Fruit fly (Drosophila melanogaster): ENCODE results near the gene CG12121.

The CG12121 gene

dm6 chrX:9232199-9232598, at the start of gene CG12121:
CG12121 (minus strand) TSS chrX:9232378.
- no peak for TF ChIP-seq pad (GFP tag; optimal IDR thresholded peaks at IDR 0.05)
- peak; percentile 31 for TF ChIP-seq CG14711 (tag; optimal IDR thresholded peaks at IDR 0.05)
- TF ChIP-seq tj (GFP tag; optimal IDR thresholded peaks at IDR 0.05), result no peak
- TF ChIP-seq bab1 (GFP tag; optimal IDR thresholded peaks at IDR 0.05), result peak; percentile 65
- TF ChIP-seq ovo (GFP tag; optimal IDR thresholded peaks at IDR 0.05), result no peak
- TF ChIP-seq cnc (optimal IDR thresholded peaks at IDR 0.05), result no peak
- no peak for TF ChIP-seq Crg-1 (GFP tag; optimal IDR thresholded peaks at IDR 0.05)

dm6 chrX:9272830-9273507, 40.8 kb upstream of the CG12121 start, which contains the start of the genes Cfp1 and Aladin:
Cfp1 (minus strand) TSS chrX:9272960.
Aladin (plus strand) TSS chrX:9273413.
- no peak for TF ChIP-seq CG33017 (tag; optimal IDR thresholded peaks at IDR 0.05)

- TF ChIP-seq CG14711 (tag; optimal IDR thresholded peaks at IDR 0.05) (no peak), Clk (GFP tag; optimal IDR thresholded peaks at IDR 0.05) (no peak), cnc (optimal IDR thresholded peaks at IDR 0.05) (no peak), Mnt (GFP tag; optimal IDR thresholded peaks at IDR 0.05) (no peak), CG7045 (GFP tag; optimal IDR thresholded peaks at IDR 0.05) (no peak), toe (GFP tag; optimal IDR thresholded peaks at IDR 0.05) (no peak), CG5204 (GFP tag; optimal IDR thresholded peaks at IDR 0.05) (no peak), CG1620 (GFP tag; optimal IDR thresholded peaks at IDR 0.05) (no peak), Crg-1 (GFP tag; optimal IDR thresholded peaks at IDR 0.05) (no peak), ovo (GFP tag; optimal IDR thresholded peaks at IDR 0.05) (no peak), pad (GFP tag; optimal IDR thresholded peaks at IDR 0.05) (no peak), Hr96 (GFP tag; optimal IDR thresholded peaks at IDR 0.05) (no peak), tj (GFP tag; optimal IDR thresholded peaks at IDR 0.05) (no peak), cic (GFP tag; optimal IDR thresholded peaks at IDR 0.05) (no peak), CG33017 (tag; optimal IDR thresholded peaks at IDR 0.05) (no peak), CG7101 (tag; optimal IDR thresholded peaks at IDR 0.05) (no peak), bab1 (GFP tag; optimal IDR thresholded peaks at IDR 0.05) (no peak)
Measured at dm6 chrX:9269825-9270224, 37.6 kb upstream of the CG12121 start, which contains the start of gene CG17440. CG17440 (minus strand) TSS chrX:9269925.

dm6 chrX:9267598-9267997, 35.4 kb upstream of the CG12121 start, which contains the start of gene Erk7:
Erk7 (minus strand) TSS chrX:9267698.
- TF ChIP-seq CG14711 (tag; optimal IDR thresholded peaks at IDR 0.05) (no peak), bab1 (GFP tag; optimal IDR thresholded peaks at IDR 0.05) (no peak), cnc (optimal IDR thresholded peaks at IDR 0.05) (no peak), Mnt (GFP tag; optimal IDR thresholded peaks at IDR 0.05) (no peak), Crg-1 (GFP tag; optimal IDR thresholded peaks at IDR 0.05) (no peak)

dm6 chrX:9266082-9266481, 33.9 kb upstream of the CG12121 start:
- TF ChIP-seq ovo (GFP tag; optimal IDR thresholded peaks at IDR 0.05) (no peak), kay (GFP tag; ENCODE audit: borderline replicate concordance) (no peak), CG14711 (tag; optimal IDR thresholded peaks at IDR 0.05) (no peak), Clk (GFP tag; optimal IDR thresholded peaks at IDR 0.05) (no peak)

- TF ChIP-seq CG5204 (GFP tag; optimal IDR thresholded peaks at IDR 0.05), result no peak
- no peak for TF ChIP-seq Clk (GFP tag; optimal IDR thresholded peaks at IDR 0.05)
- TF ChIP-seq CG7045 (GFP tag; optimal IDR thresholded peaks at IDR 0.05), result no peak
- TF ChIP-seq tj (GFP tag; optimal IDR thresholded peaks at IDR 0.05), result peak; percentile 7
- no peak for TF ChIP-seq CG12768 (GFP tag; optimal IDR thresholded peaks at IDR 0.05)
- TF ChIP-seq bab1 (GFP tag; optimal IDR thresholded peaks at IDR 0.05), result no peak
- TF ChIP-seq kay (GFP tag; ENCODE audit: borderline replicate concordance), result no peak
- TF ChIP-seq CG14711 (tag; optimal IDR thresholded peaks at IDR 0.05), result peak; percentile 20
- TF ChIP-seq cnc (optimal IDR thresholded peaks at IDR 0.05), result no peak
- no peak for TF ChIP-seq toe (GFP tag; optimal IDR thresholded peaks at IDR 0.05)
- TF ChIP-seq CG7101 (tag; optimal IDR thresholded peaks at IDR 0.05), result no peak
- TF ChIP-seq Mnt (GFP tag; optimal IDR thresholded peaks at IDR 0.05), result peak; percentile 19
- no peak for TF ChIP-seq ovo (GFP tag; optimal IDR thresholded peaks at IDR 0.05)
- TF ChIP-seq Hr96 (GFP tag; optimal IDR thresholded peaks at IDR 0.05), result no peak
- TF ChIP-seq Crg-1 (GFP tag; optimal IDR thresholded peaks at IDR 0.05), result no peak
- TF ChIP-seq CG1620 (GFP tag; optimal IDR thresholded peaks at IDR 0.05), result no peak
- no peak for TF ChIP-seq pad (GFP tag; optimal IDR thresholded peaks at IDR 0.05)
- TF ChIP-seq cic (GFP tag; optimal IDR thresholded peaks at IDR 0.05), result no peak
- TF ChIP-seq CG11617 (GFP tag; optimal IDR thresholded peaks at IDR 0.05), result peak; percentile 4
- no peak for TF ChIP-seq CG33017 (tag; optimal IDR thresholded peaks at IDR 0.05)
Measured at dm6 chrX:9255964-9256520, 23.9 kb upstream of the CG12121 start, which contains the start of gene ric8a. ric8a (plus strand) TSS chrX:9256168.

dm6 chrX:9255021-9255420, 22.8 kb upstream of the CG12121 start:
- no peak for TF ChIP-seq Hr96 (GFP tag; optimal IDR thresholded peaks at IDR 0.05)
- TF ChIP-seq CG7101 (tag; optimal IDR thresholded peaks at IDR 0.05), result no peak
- TF ChIP-seq bab1 (GFP tag; optimal IDR thresholded peaks at IDR 0.05), result no peak
- no peak for TF ChIP-seq CG5204 (GFP tag; optimal IDR thresholded peaks at IDR 0.05)
- no peak for TF ChIP-seq ovo (GFP tag; optimal IDR thresholded peaks at IDR 0.05)
- no peak for TF ChIP-seq Crg-1 (GFP tag; optimal IDR thresholded peaks at IDR 0.05)
- no peak for TF ChIP-seq toe (GFP tag; optimal IDR thresholded peaks at IDR 0.05)
- no peak for TF ChIP-seq cic (GFP tag; optimal IDR thresholded peaks at IDR 0.05)
- TF ChIP-seq Clk (GFP tag; optimal IDR thresholded peaks at IDR 0.05), result no peak
- no peak for TF ChIP-seq CG11617 (GFP tag; optimal IDR thresholded peaks at IDR 0.05)
- TF ChIP-seq Mnt (GFP tag; optimal IDR thresholded peaks at IDR 0.05), result no peak
- TF ChIP-seq cnc (optimal IDR thresholded peaks at IDR 0.05), result no peak
- no peak for TF ChIP-seq CG14711 (tag; optimal IDR thresholded peaks at IDR 0.05)
- TF ChIP-seq CG7045 (GFP tag; optimal IDR thresholded peaks at IDR 0.05), result no peak
- TF ChIP-seq CG12768 (GFP tag; optimal IDR thresholded peaks at IDR 0.05), result no peak
